Worm (Caenorhabditis elegans) whole organism, late embryonic: Measurements from ENCODE around the gene dop-1.

Experiments used
- K09A11.1 ChIP-seq: sonication (generic microtip); optimal IDR thresholded peaks from 2 replicates; lab custom pipeline; 2017; ENCODE audit warnings: antibody characterized with exemption, mild to moderate bottlenecking, missing genetic modification characterization, missing compliant biosample characterization; ENCODE audit not compliant: insufficient read depth
- T23F11.4 ChIP-seq: fragments of 200-800 bp; sonication (Bioruptor generic); optimal IDR thresholded peaks from 2 replicates; lab custom pipeline; 2018; ENCODE audit warnings: mild to moderate bottlenecking, missing genetic modification characterization, missing compliant biosample characterization
- ceh-19 ChIP-seq: fragments of 200-800 bp; sonication (Bioruptor generic); optimal IDR thresholded peaks from 2 replicates; lab custom pipeline; 2018; ENCODE audit warnings: mild to moderate bottlenecking, missing genetic modification characterization, missing compliant biosample characterization
- ceh-2 ChIP-seq: sonication (generic microtip); optimal IDR thresholded peaks from 2 replicates; lab custom pipeline; 2016; ENCODE audit warnings: missing genotype, missing genetic modification characterization, missing compliant biosample characterization
- ceh-45 ChIP-seq: fragments of 200-800 bp; sonication (Bioruptor generic); IDR thresholded peaks from 2 replicates; pipeline ENCODE4 v1.3.6; 2022; ENCODE audit warnings: missing genetic modification reagents, missing genetic modification characterization, missing compliant biosample characterization
- elt-2 ChIP-seq: sonication (generic microtip); optimal IDR thresholded peaks from 2 replicates; lab custom pipeline; 2016; ENCODE audit warnings: missing genetic modification reagents, missing genetic modification characterization, missing compliant biosample characterization
- eyg-1 ChIP-seq: sonication (generic microtip); optimal IDR thresholded peaks from 2 replicates; lab custom pipeline; 2016; ENCODE audit warnings: missing genotype, missing genetic modification characterization, missing compliant biosample characterization
- fkh-10 ChIP-seq: fragments of 150-350 bp; optimal IDR thresholded peaks from 2 replicates; lab custom pipeline; 2014; ENCODE audit warnings: missing biosample characterization, missing genetic modification reagents, missing genetic modification characterization
- hlh-13 ChIP-seq: fragments of 200-800 bp; sonication (Bioruptor generic); optimal IDR thresholded peaks from 2 replicates; lab custom pipeline; 2018; ENCODE audit warnings: mild to moderate bottlenecking, missing genetic modification characterization, missing compliant biosample characterization
- hlh-15 ChIP-seq: sonication (generic microtip); optimal IDR thresholded peaks from 2 replicates; lab custom pipeline; 2016; ENCODE audit warnings: missing genetic modification characterization, missing compliant biosample characterization
- hlh-8 ChIP-seq: sonication (generic microtip); optimal IDR thresholded peaks from 2 replicates; lab custom pipeline; 2016; ENCODE audit warnings: missing genotype, missing genetic modification characterization, missing compliant biosample characterization
- lim-6 ChIP-seq: sonication (generic microtip); optimal IDR thresholded peaks from 2 replicates; lab custom pipeline; 2016; ENCODE audit warnings: missing genetic modification characterization, missing compliant biosample characterization
- nfya-1 ChIP-seq: sonication (generic microtip); optimal IDR thresholded peaks from 2 replicates; lab custom pipeline; 2017; ENCODE audit warnings: missing genetic modification characterization, mild to moderate bottlenecking, missing compliant biosample characterization, antibody characterized with exemption, moderate library complexity
- nhr-11 ChIP-seq: fragments of 150-350 bp; optimal IDR thresholded peaks from 2 replicates; lab custom pipeline; 2014; ENCODE audit warnings: missing biosample characterization, missing genetic modification characterization
- odd-2 ChIP-seq: sonication (generic microtip); optimal IDR thresholded peaks from 2 replicates; lab custom pipeline; 2017; ENCODE audit warnings: antibody characterized with exemption, mild to moderate bottlenecking, missing genetic modification characterization, missing compliant biosample characterization
- pat-9 ChIP-seq: fragments of 200-800 bp; sonication (Bioruptor generic); optimal IDR thresholded peaks from 2 replicates; lab custom pipeline; 2018; ENCODE audit warnings: mild to moderate bottlenecking, missing genetic modification characterization, moderate library complexity, missing compliant biosample characterization
- pax-1 ChIP-seq: fragments of 150-350 bp; optimal IDR thresholded peaks from 2 replicates; lab custom pipeline; 2014; ENCODE audit warnings: missing biosample characterization, missing genetic modification characterization
- pha-2 ChIP-seq: sonication (generic microtip); optimal IDR thresholded peaks from 2 replicates; lab custom pipeline; 2017; ENCODE audit warnings: mild to moderate bottlenecking, missing genetic modification characterization, missing compliant biosample characterization
- pha-4 ChIP-seq: fragments of 150-350 bp; optimal IDR thresholded peaks from 2 replicates; lab custom pipeline; 2018; ENCODE audit warnings: missing biosample characterization, missing genetic modification reagents, missing genetic modification characterization
- pros-1 ChIP-seq: fragments of 150-350 bp; optimal IDR thresholded peaks from 2 replicates; lab custom pipeline; 2014; ENCODE audit warnings: missing biosample characterization, missing genetic modification reagents, missing genetic modification characterization
- ref-2 ChIP-seq: sonication (generic microtip); optimal IDR thresholded peaks from 2 replicates; lab custom pipeline; 2016; ENCODE audit warnings: missing genetic modification characterization, missing compliant biosample characterization
- sdc-2 ChIP-seq: sonication (generic microtip); optimal IDR thresholded peaks from 2 replicates; lab custom pipeline; 2016; ENCODE audit warnings: missing genotype, missing genetic modification characterization, missing compliant biosample characterization
- syd-9 ChIP-seq: sonication (generic microtip); optimal IDR thresholded peaks from 2 replicates; lab custom pipeline; 2016; ENCODE audit warnings: mild to moderate bottlenecking, missing genetic modification characterization, moderate library complexity, missing compliant biosample characterization
- tbx-2 ChIP-seq: sonication (generic microtip); optimal IDR thresholded peaks from 2 replicates; lab custom pipeline; 2016; ENCODE audit warnings: missing genetic modification characterization, missing compliant biosample characterization
- zip-5 ChIP-seq: sonication (generic microtip); optimal IDR thresholded peaks from 2 replicates; lab custom pipeline; 2016; ENCODE audit warnings: missing genetic modification characterization, missing compliant biosample characterization
- ztf-16 ChIP-seq: sonication (generic microtip); optimal IDR thresholded peaks from 2 replicates; lab custom pipeline; 2017; ENCODE audit warnings: missing genetic modification characterization, missing compliant biosample characterization

dop-1 gene

ce11 chrX:4364877-4365276 is 53.8 kb downstream of the dop-1 start, which contains the start of gene F14H12.8:
Gene F14H12.8 (minus strand): TSS chrX:4364977.
- TF ChIP-seq elt-2 (tag; lab: Kevin White, UChicago) (no peak), pha-2 (tag; lab: Kevin White, UChicago) (no peak), T23F11.4 (no peak), K09A11.1 (tag; lab: Kevin White, UChicago) (no peak), fkh-10 (no peak), tbx-2 (tag; lab: Kevin White, UChicago) (no peak), ref-2 (tag; lab: Kevin White, UChicago) (no peak)

DNA sequence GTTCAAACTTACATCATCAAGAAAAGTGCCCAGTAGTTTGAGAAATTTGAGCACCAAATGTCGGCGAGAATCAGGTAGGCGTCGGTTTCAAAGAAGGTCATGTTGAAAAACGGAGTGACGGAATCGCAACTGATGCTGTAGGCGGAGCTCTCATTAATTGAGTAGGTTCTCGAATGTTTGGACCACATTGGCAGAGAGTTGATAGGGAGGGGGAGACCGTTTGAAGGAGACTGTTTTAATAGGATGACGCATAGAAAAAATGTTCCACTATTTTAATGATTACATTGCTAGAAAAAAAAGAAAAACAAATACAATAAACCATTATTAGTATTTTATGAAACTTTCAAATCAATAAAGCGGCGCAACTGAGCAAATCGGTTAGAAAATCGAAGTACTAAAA is 55.5 kb downstream of the dop-1 start, which contains the start of gene F14H12.17:
TSS of gene F14H12.17 (minus strand) at position 101 of the 400 bp plus-strand sequence.
- no peak for TF ChIP-seq zip-5 (tag; lab: Kevin White, UChicago)
- TF ChIP-seq ztf-16 (tag; lab: Kevin White, UChicago), result no peak
- no peak for TF ChIP-seq hlh-8 (tag; lab: Kevin White, UChicago)
- TF ChIP-seq lim-6 (tag; lab: Kevin White, UChicago), result no peak
- no peak for TF ChIP-seq pha-2 (tag; lab: Kevin White, UChicago)
- no peak for TF ChIP-seq pha-4 (tag; lab: Kevin White, UChicago)
- TF ChIP-seq sdc-2, result no peak
- TF ChIP-seq nfya-1 (tag; lab: Kevin White, UChicago), result no peak
- no peak for TF ChIP-seq ceh-45

DNA sequence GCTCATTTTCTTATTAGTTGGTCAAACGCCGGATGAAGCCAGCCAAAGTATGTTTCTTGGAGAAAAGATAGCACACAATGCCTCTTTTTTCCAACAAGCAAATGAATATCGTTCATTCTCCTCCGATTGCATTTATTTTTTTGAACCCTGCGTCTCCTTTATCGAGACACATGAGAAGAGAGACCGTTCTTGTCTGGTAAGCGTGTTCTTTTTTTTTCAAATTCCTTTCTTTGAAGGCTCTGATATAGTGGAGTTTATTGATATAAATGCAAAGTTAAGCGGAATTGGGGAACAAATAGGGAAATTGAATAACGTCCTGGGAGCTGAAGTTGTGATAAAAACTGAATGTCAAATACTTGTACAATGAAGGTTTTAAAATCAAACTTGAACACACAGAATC is 56.1 kb downstream of the dop-1 start, which contains the start of gene F14H12.7:
TSS of gene F14H12.7 (minus strand) at position 101 of the 400 bp plus-strand sequence.
- TF ChIP-seq ceh-19 (no peak), syd-9 (tag; lab: Kevin White, UChicago) (no peak), ceh-2 (no peak), eyg-1 (tag; lab: Kevin White, UChicago) (no peak), odd-2 (tag; lab: Kevin White, UChicago) (no peak), hlh-13 (GFP tag; lab: Kevin White, UChicago) (no peak), K09A11.1 (tag; lab: Kevin White, UChicago) (no peak), pax-1 (no peak), hlh-15 (tag; lab: Kevin White, UChicago) (no peak), pros-1 (no peak), zip-5 (tag; lab: Kevin White, UChicago) (no peak), pat-9 (tag; lab: Kevin White, UChicago) (no peak), nhr-11 (no peak), lim-6 (tag; lab: Kevin White, UChicago) (no peak), nfya-1 (tag; lab: Kevin White, UChicago) (no peak)
